Worm (Caenorhabditis elegans): ENCODE measurements around the gene F55C12.6.
A peak's percentile ranks its signal among the peaks of the same experiment; 100 is the strongest.
"Not testable (repeated sequence)": the region's sequence is repeated elsewhere in the genome, so short reads cannot be mapped to it uniquely, and the experiment has no call there.

Gene F55C12.6

DNA sequence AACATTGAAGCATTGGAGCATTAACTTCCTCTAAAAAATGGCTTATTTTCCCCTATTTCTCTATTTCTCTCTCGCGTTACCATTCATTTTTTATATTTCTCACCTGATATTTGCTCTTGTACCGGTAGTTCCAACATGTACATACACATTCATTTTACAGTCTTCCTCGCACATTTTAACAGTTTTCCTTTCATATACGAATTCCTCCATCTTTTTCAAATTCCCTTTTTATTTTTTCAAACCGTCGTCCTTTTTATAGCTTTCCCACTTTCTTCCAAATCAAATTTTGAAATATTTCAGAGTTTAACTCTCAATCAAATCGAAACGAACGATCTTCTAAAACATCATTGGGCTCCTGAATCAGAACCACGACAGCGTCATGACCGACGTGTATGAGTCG is 8.3 kb upstream of the F55C12.6 start, which contains the start of gene rfip-1:
TSS of gene rfip-1 (plus strand) at position 301 of the 400 bp plus-strand sequence.
- TF ChIP-seq cog-1 (tag; optimal IDR thresholded peaks at IDR 0.05) (no peak), med-1 (GFP tag; optimal IDR thresholded peaks at IDR 0.05; ENCODE audit: insufficient read depth) (no peak), T22C8.4 (GFP tag; IDR thresholded peaks at IDR 0.05) (no peak), ref-1 (GFP tag; conservative IDR thresholded peaks at IDR 0.05) (no peak), ztf-29 (GFP tag; IDR thresholded peaks at IDR 0.05) (no peak), tab-1 (GFP tag; IDR thresholded peaks at IDR 0.05) (no peak), ztf-23 (GFP tag; IDR thresholded peaks at IDR 0.05) (no peak), flt-1 (GFP tag; IDR thresholded peaks at IDR 0.05) (no peak), klf-2 (GFP tag; conservative IDR thresholded peaks at IDR 0.05) (no peak)

DNA sequence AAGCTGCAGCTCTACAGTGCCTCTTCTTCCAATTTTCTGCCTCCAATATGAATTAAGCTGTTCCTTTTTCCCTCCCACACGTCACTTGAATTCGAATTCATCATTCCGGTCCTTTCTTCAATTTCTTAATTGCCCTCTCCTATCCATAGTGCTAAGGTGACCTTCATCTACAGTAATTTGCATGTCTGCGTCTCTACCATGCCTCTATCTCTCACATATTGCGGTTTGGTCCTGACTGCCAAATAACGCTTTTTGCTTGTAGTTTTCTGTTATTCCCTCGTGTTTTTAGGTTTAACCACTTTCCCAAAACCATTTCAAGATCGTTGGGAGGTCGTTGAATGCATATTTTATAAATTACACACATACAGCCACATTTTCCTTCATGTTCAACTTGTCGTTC is 4.7 kb upstream of the F55C12.6 start:
- TF ChIP-seq ref-1 (GFP tag; conservative IDR thresholded peaks at IDR 0.05) = no peak
- TF ChIP-seq ztf-23 (GFP tag; IDR thresholded peaks at IDR 0.05) = no peak
- TF ChIP-seq flt-1 (GFP tag; IDR thresholded peaks at IDR 0.05) = no peak
- no peak for TF ChIP-seq klf-2 (GFP tag; conservative IDR thresholded peaks at IDR 0.05)
- TF ChIP-seq tab-1 (GFP tag; IDR thresholded peaks at IDR 0.05) = no peak
- TF ChIP-seq T22C8.4 (GFP tag; IDR thresholded peaks at IDR 0.05) = no peak

DNA sequence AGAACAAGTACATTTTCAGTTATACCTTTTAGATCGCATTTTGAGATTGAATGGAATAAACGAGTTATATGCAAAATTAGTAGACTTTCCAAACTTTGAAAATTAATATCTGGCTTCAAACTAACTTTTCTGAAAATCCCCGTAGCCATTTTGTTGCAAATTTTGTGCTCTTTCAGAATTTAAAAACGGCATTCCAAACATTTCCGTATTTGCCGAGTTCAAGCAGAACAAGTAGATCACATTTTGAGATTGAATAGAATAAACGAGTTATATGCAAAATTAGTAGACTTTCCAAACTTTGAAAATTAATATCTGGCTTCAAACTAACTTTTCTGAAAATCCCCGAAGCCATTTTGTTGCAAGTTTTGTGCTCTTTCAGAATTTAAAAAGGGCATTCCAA is 558 bp upstream of the F55C12.6 start, which contains the start of gene F55C12.2:
TSS of gene F55C12.2 (plus strand) at position 301 of the 400 bp plus-strand sequence.
- TF ChIP-seq ztf-29 (GFP tag; IDR thresholded peaks at IDR 0.05); ztf-23 (GFP tag; IDR thresholded peaks at IDR 0.05); med-1 (GFP tag; optimal IDR thresholded peaks at IDR 0.05; ENCODE audit: insufficient read depth): not testable (repeated sequence)

DNA sequence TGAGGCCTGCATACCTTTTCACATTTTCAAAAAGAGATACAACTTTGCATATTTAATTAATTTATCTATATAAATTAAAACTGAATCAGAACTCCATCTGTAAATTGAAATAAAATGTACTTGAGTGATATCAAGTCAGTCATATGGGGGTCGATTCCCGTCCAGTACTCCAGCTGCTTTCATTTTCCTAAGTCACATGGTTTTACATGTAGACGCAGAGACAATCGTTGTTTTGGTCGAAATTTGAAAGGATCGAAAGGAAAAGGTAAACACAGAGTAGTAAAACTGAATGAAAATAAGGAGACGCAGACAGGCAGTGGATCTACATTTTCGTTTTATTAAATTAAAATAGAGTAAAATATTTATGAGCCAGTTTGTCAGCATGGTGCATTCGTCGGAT is 1.8 kb downstream of the F55C12.6 start:
- no peak for TF ChIP-seq T22C8.4 (GFP tag; IDR thresholded peaks at IDR 0.05)
- TF ChIP-seq ztf-23 (GFP tag; IDR thresholded peaks at IDR 0.05) = no peak
- TF ChIP-seq med-1 (GFP tag; optimal IDR thresholded peaks at IDR 0.05; ENCODE audit: insufficient read depth) = no peak
- TF ChIP-seq tab-1 (GFP tag; IDR thresholded peaks at IDR 0.05) = no peak

DNA sequence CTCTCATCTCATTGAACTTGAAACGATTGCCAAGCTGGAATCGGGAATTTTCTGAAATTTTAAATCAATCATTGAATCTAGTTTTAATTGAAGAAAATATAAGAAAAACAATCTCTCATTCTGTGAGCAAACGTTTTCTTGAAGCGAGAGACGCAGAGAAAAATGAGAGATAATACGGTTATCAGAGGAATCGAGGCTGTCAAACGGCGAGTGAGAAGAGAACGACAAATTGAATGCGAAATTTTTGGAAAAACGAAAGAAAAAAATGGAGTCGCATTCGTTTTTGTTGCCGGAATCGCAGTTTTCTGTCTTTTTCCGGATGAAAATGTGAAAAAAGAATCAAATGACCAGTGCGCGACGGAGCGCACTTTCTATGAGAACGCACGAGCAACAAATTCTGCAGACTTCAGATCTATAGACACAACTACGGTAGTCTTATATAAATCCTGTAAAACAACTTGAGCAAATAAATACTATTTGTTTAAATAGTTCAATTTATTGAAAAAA is 2.3 kb downstream of the F55C12.6 start, which contains the start of gene tex-2:
TSS of gene tex-2 (minus strand) at position 51 of the 507 bp plus-strand sequence.
- TF ChIP-seq ztf-29 (GFP tag; IDR thresholded peaks at IDR 0.05) (no peak), ztf-23 (GFP tag; IDR thresholded peaks at IDR 0.05) (0 out of 2 replicates have a peak, but pooled peaks have one; percentile 39)

DNA sequence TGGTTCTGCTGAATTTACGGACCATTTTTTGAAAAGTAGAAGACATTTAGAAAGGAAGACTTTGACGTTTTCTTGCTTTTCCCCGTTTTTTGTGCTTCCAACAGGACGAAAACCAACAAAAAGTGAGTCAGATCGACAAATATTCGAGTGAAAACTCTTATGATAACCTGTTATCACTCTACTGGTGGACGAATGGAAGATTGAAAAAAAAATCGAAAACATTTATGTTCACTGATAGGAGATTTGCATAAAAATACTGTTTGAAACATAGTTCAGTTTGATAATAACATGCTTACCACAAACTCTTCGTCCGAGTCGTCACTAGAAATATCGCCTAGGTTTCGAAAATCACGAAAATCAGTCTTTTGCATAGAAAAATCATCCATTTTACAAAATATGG is 3.5 kb downstream of the F55C12.6 start:
- TF ChIP-seq med-1 (GFP tag; optimal IDR thresholded peaks at IDR 0.05; ENCODE audit: insufficient read depth) (no peak), ztf-29 (GFP tag; IDR thresholded peaks at IDR 0.05) (no peak), ref-1 (GFP tag; conservative IDR thresholded peaks at IDR 0.05) (no peak), flt-1 (GFP tag; IDR thresholded peaks at IDR 0.05) (no peak), ztf-23 (GFP tag; IDR thresholded peaks at IDR 0.05) (no peak), klf-2 (GFP tag; conservative IDR thresholded peaks at IDR 0.05) (no peak), cog-1 (tag; optimal IDR thresholded peaks at IDR 0.05) (no peak), T22C8.4 (GFP tag; IDR thresholded peaks at IDR 0.05) (no peak), tab-1 (GFP tag; IDR thresholded peaks at IDR 0.05) (no peak)

DNA sequence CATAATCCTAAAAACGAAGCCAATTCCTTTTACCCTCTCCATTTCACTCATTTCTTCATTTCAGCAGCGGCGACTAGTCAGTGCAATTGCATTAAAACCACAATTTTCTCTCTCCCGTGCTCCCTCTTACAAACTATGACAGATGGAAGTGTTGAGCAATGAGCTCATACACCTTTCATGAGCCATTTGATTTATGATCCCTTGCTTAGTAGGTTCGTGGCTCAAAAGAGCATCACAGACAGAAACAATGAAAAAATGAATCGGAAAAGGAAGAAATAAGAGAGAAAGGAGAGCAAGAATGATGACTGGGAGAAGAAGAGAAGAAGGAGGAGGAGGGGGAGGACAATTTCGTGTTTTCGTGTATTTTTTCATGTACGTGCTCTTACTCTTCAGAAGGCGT is 4.4 kb downstream of the F55C12.6 start:
- TF ChIP-seq ref-1 (GFP tag; conservative IDR thresholded peaks at IDR 0.05) (no peak), ztf-29 (GFP tag; IDR thresholded peaks at IDR 0.05) (no peak), cog-1 (tag; optimal IDR thresholded peaks at IDR 0.05) (no peak), T22C8.4 (GFP tag; IDR thresholded peaks at IDR 0.05) (no peak), tab-1 (GFP tag; IDR thresholded peaks at IDR 0.05) (no peak), klf-2 (GFP tag; conservative IDR thresholded peaks at IDR 0.05) (no peak), med-1 (GFP tag; optimal IDR thresholded peaks at IDR 0.05; ENCODE audit: insufficient read depth) (no peak), ztf-23 (GFP tag; IDR thresholded peaks at IDR 0.05) (no peak)

DNA sequence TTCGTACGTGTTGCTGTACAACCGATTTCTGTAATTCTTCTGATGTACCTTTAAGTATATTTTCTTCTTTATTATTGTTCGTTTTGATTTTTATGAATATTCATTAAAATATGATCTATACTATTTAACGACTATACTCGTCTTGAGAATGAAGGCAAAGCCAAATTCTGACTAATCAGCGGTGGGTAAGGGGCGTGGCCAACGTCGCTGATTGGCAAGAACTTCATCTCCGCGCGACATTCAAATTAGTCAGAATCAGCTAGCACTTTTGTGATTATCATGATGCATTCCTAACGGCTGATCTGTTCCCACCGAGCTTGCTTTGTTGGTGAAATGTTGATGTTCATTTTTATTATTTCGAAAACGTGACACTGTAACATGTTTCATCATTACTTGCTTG is 9.0 kb downstream of the F55C12.6 start:
- TF ChIP-seq ztf-23 (GFP tag; IDR thresholded peaks at IDR 0.05) (no peak), T22C8.4 (GFP tag; IDR thresholded peaks at IDR 0.05) (no peak), med-1 (GFP tag; optimal IDR thresholded peaks at IDR 0.05; ENCODE audit: insufficient read depth) (no peak), klf-2 (GFP tag; conservative IDR thresholded peaks at IDR 0.05) (no peak), flt-1 (GFP tag; IDR thresholded peaks at IDR 0.05) (no peak), ref-1 (GFP tag; conservative IDR thresholded peaks at IDR 0.05) (no peak), ztf-29 (GFP tag; IDR thresholded peaks at IDR 0.05) (no peak), tab-1 (GFP tag; IDR thresholded peaks at IDR 0.05) (no peak)

DNA sequence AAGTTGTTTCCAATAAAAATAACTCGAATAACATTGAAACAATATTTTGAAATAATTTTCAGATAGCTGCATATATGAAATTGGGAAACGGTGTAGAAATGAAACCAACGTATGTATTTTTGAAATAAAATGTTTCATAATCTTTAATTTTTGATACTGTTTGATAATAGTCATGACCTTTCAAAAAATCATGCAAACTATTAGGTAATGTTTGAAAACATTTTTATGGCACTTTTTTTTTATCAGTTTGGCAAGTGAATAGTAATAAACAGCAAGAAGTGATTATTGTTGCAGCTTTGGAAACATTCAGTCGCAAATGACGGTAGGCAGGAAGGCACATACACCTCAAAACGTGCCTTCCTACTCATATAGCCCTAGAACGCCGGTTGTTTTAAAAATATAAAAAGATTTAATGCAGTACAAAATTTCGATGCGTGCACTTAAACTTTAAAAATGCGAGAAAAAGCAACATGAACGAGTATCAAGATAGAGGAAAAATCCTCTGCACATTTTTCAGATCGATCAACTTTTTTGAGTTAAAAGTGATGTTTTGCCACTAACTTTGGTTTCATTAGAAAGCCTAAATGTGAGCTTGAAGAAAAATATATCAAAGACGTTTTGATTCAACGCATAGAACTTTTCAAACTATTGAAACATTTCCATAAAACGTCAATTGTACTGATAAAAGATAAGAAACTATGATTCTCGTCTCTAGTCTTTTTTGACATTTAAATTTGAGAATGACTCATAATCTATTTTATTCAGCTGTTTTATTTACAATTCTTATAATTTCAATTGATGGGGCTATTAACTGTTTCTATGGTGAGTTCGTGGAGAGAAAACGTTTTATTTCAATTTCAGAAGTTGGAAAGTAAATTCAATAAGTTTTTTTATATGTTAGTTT is 10.3 kb downstream of the F55C12.6 start, which contains the start of gene F55C12.19:
TSS of gene F55C12.19 (plus strand) at position 735 of the 904 bp plus-strand sequence.
- no peak for TF ChIP-seq cog-1 (tag; optimal IDR thresholded peaks at IDR 0.05)
- TF ChIP-seq flt-1 (GFP tag; IDR thresholded peaks at IDR 0.05) = no peak
- TF ChIP-seq tab-1 (GFP tag; IDR thresholded peaks at IDR 0.05) = no peak
- TF ChIP-seq med-1 (GFP tag; optimal IDR thresholded peaks at IDR 0.05; ENCODE audit: insufficient read depth) = no peak
- TF ChIP-seq klf-2 (GFP tag; conservative IDR thresholded peaks at IDR 0.05) = no peak
- no peak for TF ChIP-seq T22C8.4 (GFP tag; IDR thresholded peaks at IDR 0.05)
- no peak for TF ChIP-seq ztf-29 (GFP tag; IDR thresholded peaks at IDR 0.05)
- no peak for TF ChIP-seq ref-1 (GFP tag; conservative IDR thresholded peaks at IDR 0.05)
- TF ChIP-seq ztf-23 (GFP tag; IDR thresholded peaks at IDR 0.05) = no peak

DNA sequence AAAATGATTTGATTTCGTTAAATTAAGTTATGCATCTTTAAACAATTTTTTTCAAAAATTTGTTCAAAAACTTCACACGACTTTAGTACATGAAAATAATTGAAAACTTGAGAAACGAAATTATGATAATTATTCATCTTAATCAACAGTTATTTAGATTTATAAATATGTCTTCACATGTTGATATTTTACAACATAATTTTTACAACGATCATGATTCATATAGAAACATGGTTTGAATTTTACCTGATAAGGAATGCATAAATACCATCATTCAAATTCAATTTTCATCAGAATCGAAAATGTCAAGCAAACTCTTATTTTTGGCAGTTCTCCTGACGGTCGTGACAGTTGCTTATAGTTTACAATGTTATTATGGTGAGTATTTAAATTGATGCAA is 12.1 kb downstream of the F55C12.6 start, which contains the start of gene tag-234:
TSS of gene tag-234 (plus strand) at position 301 of the 400 bp plus-strand sequence.
- TF ChIP-seq ref-1 (GFP tag; conservative IDR thresholded peaks at IDR 0.05) = no peak

Measured in whole organism, midembryonic.